Worm (Caenorhabditis elegans): ENCODE results near the gene C40A11.6.
A peak's percentile ranks its signal among the peaks of the same experiment; 100 is the strongest.

C40A11.6 gene

DNA sequence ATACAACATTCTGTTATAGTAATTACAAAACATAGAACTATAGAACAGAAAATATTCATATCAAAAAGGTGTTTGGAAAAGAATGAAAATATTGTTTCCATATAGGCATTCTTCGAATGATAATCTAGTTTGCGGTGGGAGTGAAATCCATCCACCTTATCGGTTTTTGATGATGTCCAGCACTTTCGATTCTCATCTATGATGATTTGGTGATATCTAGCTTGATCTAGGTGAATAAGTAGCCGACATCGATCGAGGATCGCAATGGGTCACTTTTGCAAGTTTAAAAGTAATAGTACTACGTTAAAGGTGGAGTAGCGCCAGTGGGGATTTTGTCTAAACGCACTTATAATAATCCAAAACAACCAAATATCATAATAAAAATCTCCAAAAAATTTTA is 32.5 kb downstream of the C40A11.6 start, which contains the start of gene R52.6:
Gene R52.6, minus strand, starts transcription at position 101 of the 400 bp plus-strand sequence.
- TF ChIP-seq nhr-232 (tag; optimal IDR thresholded peaks at IDR 0.05) (no peak), tbx-2 (tag; optimal IDR thresholded peaks at IDR 0.05) (no peak), npax-4 (tag; optimal IDR thresholded peaks at IDR 0.05) (no peak), ceh-34 (tag; optimal IDR thresholded peaks at IDR 0.05) (no peak), syd-9 (tag; optimal IDR thresholded peaks at IDR 0.05) (no peak), fkh-6 (tag; optimal IDR thresholded peaks at IDR 0.05) (no peak), dve-1 (tag; optimal IDR thresholded peaks at IDR 0.05) (no peak), pha-4 (tag; optimal IDR thresholded peaks at IDR 0.05) (no peak), gmeb-2 (tag; optimal IDR thresholded peaks at IDR 0.05) (no peak), K09A11.1 (tag; optimal IDR thresholded peaks at IDR 0.05; ENCODE audit: insufficient read depth) (no peak), ahr-1 (tag; optimal IDR thresholded peaks at IDR 0.05) (no peak), ceh-48 (tag; optimal IDR thresholded peaks at IDR 0.05) (no peak)

DNA sequence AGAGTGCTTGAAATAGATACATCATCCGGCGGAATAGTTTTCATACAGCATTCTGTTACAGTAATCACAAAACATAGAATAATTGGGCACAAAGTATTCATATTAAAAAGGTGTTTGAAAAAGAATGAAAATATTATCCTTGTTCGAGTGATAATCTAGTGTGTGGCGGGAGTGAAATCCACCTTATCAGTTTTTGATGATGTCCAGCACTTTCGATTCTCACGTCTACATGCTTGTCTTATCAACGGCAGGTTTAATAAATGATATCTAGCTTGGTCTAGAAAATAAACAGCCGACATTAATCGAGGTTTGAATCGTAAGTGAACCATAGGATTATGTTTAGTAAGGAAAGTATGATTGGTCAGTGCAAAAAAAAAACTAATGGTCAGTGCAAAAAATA is 35.5 kb downstream of the C40A11.6 start, which contains the start of gene R52.5:
Gene R52.5, minus strand, starts transcription at position 101 of the 400 bp plus-strand sequence.
- TF ChIP-seq hlh-8 (tag; optimal IDR thresholded peaks at IDR 0.05) (no peak), ceh-48 (tag; optimal IDR thresholded peaks at IDR 0.05) (no peak), pag-3 (tag; optimal IDR thresholded peaks at IDR 0.05; ENCODE audit: borderline replicate concordance) (no peak), pros-1 (tag; optimal IDR thresholded peaks at IDR 0.05) (no peak), fkh-10 (GFP tag; optimal IDR thresholded peaks at IDR 0.05) (no peak), hlh-15 (tag; optimal IDR thresholded peaks at IDR 0.05) (no peak), lim-6 (tag; optimal IDR thresholded peaks at IDR 0.05) (no peak), ceh-22 (tag; optimal IDR thresholded peaks at IDR 0.05) (no peak), lin-11 (tag; optimal IDR thresholded peaks at IDR 0.05) (no peak), T23F11.4 (GFP tag; optimal IDR thresholded peaks at IDR 0.05) (no peak), ceh-31 (tag; optimal IDR thresholded peaks at IDR 0.05) (no peak), hlh-13 (GFP tag; optimal IDR thresholded peaks at IDR 0.05) (no peak), fkh-6 (tag; optimal IDR thresholded peaks at IDR 0.05) (no peak), ama-1 (optimal IDR thresholded peaks at IDR 0.05) (no peak), odd-2 (tag; optimal IDR thresholded peaks at IDR 0.05) (no peak), ttx-3 (tag; optimal IDR thresholded peaks at IDR 0.05) (no peak), pqm-1 (tag; optimal IDR thresholded peaks at IDR 0.05) (no peak), nhr-232 (tag; optimal IDR thresholded peaks at IDR 0.05) (no peak), ceh-14 (tag; optimal IDR thresholded peaks at IDR 0.05) (no peak)

DNA sequence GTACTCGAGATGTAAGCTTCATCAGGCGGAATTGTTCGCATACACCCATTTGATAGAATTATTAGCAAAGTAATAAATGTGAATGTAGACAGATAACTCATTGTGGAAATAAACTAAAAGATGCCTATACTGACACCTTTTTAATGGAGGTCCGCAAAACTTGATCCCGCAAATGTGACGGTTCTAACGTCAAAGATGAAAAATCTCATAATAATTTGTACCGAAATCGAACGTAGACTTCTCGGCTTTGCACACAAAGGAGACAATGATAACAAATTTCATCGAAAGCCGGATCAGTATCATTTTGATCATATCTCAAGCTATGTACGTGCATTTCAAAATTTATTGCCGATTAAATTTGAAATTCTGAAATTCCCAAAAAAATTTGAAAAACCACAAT is 37.2 kb downstream of the C40A11.6 start, which contains the start of gene R52.4:
Gene R52.4, minus strand, starts transcription at position 101 of the 400 bp plus-strand sequence.
- TF ChIP-seq C08G9.2 (tag; optimal IDR thresholded peaks at IDR 0.05) (no peak), ceh-22 (tag; optimal IDR thresholded peaks at IDR 0.05) (no peak), mec-3 (tag; optimal IDR thresholded peaks at IDR 0.05; ENCODE audit: borderline replicate concordance) (no peak), syd-9 (tag; optimal IDR thresholded peaks at IDR 0.05) (no peak), pha-2 (tag; optimal IDR thresholded peaks at IDR 0.05) (no peak), nhr-232 (tag; optimal IDR thresholded peaks at IDR 0.05) (no peak), madf-2 (tag; optimal IDR thresholded peaks at IDR 0.05) (no peak)

DNA sequence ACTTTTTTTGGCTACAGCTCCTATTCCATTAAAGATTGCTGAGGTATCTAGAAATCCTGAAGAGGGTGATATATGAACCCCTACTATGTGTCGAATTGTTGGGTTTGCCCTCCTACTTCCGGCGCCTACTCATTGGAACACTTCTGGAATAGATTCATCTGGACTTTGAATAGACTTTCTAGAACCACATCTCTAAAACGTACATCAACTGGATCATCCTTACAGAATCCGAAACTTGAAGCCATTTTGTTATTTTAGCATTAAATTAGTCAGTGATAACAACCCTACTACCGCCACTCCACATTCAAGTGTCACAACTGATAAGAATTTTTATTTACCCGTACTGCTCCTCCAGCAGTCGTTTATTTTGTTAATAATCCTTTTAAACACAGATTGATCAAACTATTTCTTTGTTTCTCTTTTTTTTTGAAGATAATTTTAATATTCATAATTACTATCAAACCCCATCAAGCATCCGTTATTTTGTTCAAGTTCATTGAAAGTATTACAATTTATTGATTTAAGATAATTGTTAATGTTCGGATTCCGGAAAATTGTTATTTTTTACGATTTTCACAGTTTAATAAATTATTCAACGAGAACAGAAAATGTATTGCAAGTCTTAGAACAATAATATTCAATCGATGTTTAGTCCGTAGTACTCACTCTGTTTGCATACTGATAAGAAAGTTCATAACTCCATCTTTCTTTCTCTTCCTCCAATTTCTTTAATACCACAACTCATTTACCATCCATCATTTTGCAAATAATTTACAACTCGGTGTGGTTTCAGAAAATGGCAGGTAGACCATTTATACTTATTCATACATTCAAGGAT is 46.1 kb downstream of the C40A11.6 start, which contains the start of gene math-42:
Gene math-42, plus strand, starts transcription at position 788 of the 838 bp plus-strand sequence.
- peak; percentile 46 for TF ChIP-seq elt-2 (tag; optimal IDR thresholded peaks at IDR 0.05)
- TF ChIP-seq sox-4 (tag; optimal IDR thresholded peaks at IDR 0.05) = no peak
- TF ChIP-seq ceh-22 (tag; optimal IDR thresholded peaks at IDR 0.05) = no peak
